Fruit fly (Drosophila melanogaster): ENCODE results near the gene Abcd3.

Gene Abcd3

DNA sequence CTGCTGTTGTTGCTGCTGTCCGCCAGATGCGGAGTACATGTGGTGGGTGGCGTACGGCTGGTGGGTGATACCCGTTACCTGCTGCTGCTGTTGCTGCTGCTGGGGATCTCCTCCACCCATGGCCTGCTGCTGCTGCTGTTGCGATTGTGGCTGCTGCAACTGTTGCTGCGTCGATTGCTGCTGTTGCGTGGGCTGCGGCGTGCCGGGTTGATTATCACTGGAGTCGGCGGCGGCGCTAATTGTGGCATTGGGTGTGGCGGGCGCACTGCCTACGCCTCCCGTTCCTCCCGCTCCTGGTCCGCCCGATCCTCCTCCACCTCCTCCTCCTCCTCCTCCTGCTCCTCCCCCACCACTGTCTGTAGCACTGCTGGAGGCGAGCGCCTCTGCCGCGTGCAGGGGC, 31.3 kb downstream of the Abcd3 start:
- no peak for TF ChIP-seq noc (tag; optimal IDR thresholded peaks at IDR 0.05)

dm6 chrX:19782736-19783325, 32.3 kb downstream of the Abcd3 start:
- TF ChIP-seq noc (tag; optimal IDR thresholded peaks at IDR 0.05), result no peak

- TF ChIP-seq noc (tag; optimal IDR thresholded peaks at IDR 0.05), result no peak
Measured at dm6 chrX:19783457-19783856, 32.9 kb downstream of the Abcd3 start, which contains the start of gene zld. TSS of gene zld (minus strand) at chrX:19783548.

dm6 chrX:19784875-19785274, 34.3 kb downstream of the Abcd3 start:
- peak; percentile 40 for TF ChIP-seq noc (tag; optimal IDR thresholded peaks at IDR 0.05)

dm6 chrX:19785403-19785802, 34.8 kb downstream of the Abcd3 start:
- no peak for TF ChIP-seq noc (tag; optimal IDR thresholded peaks at IDR 0.05)

- no peak for TF ChIP-seq noc (tag; optimal IDR thresholded peaks at IDR 0.05)
Measured at dm6 chrX:19786823-19787222, 36.3 kb downstream of the Abcd3 start.

DNA sequence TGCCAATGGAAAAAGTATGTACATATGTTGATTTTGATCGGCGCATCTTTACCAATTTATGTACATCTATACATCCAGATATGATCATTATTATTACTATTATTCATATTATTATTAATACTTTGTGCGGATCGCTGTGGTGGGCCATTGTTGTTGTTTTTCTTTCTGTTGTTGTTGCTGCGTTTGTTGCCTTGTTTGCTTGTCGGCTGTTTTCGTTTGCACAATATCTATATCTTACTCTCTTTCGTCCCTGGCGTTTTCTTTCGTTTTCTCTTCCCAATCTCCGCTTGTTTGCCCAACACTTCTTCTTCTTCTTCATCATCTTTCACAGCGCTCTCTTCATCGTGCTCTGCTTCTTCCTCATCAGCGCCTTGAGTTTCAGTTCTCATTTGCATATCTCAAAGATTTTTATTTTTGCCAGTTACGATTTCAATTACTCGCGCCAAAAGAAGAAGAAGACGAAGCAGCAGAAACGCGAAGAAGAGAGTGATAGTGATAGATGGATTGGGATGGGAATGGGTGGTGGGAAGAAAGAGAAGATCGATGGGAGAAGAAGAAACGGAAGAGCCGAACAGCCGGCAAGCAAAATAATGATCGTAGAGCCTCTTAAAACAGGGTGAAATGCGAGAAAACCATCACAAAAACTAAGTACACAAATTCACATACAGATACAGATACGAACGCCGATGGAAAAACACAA, 37.5 kb downstream of the Abcd3 start:
- no peak for TF ChIP-seq noc (tag; optimal IDR thresholded peaks at IDR 0.05)

dm6 chrX:19788621-19788944, 38.0 kb downstream of the Abcd3 start:
- no peak for TF ChIP-seq noc (tag; optimal IDR thresholded peaks at IDR 0.05)

- TF ChIP-seq noc (tag; optimal IDR thresholded peaks at IDR 0.05), result no peak
Measured at dm6 chrX:19791832-19792231, 41.3 kb downstream of the Abcd3 start.

DNA sequence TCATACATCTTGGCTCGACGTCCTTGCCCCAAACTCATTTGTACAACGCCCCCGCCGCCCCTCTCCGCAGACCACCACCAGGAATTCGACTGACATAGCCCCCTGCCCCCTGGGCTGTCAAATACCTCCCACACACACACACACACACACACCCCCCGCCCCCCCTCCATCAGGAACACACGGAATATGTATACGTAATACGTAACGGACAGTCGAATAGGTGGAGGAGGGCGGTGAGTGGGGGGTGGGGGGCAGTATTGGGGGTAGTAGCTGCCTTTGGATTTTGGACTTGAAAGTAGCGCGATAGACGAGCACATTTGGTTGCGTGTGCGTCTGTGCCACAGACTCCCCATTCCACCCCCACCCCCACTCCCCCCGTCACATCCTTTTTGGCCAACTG, 42.0 kb downstream of the Abcd3 start:
- no peak for TF ChIP-seq noc (tag; optimal IDR thresholded peaks at IDR 0.05)

DNA sequence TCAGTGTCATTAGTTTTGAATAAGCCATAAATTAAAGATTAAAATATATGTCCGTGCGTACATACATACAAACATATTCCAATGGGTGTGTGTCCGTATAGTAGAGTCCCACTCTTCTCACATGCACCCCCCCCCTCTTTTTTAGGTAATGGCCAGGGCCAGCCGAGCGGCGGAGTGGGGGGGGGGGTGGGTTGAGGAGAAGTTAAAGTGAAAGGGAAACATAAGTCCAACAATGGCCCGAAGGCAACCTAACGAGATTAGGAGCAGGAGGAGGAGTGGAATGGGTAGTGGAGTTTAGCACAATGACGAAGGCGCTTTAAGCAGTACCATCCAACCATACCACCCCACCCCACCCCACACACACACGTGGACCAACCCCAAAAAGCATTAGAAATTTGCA, 45.2 kb downstream of the Abcd3 start:
- no peak for TF ChIP-seq noc (tag; optimal IDR thresholded peaks at IDR 0.05)

- TF ChIP-seq noc (tag; optimal IDR thresholded peaks at IDR 0.05), result no peak
Measured at dm6 chrX:19806137-19806536, 55.6 kb downstream of the Abcd3 start.

Data from whole organism, larva.